Worm (Caenorhabditis elegans) whole organism, young adult: ENCODE data around the gene D1025.1.

ENCODE experiments used
- C06A6.2 ChIP-seq: fragments of 200-800 bp; sonication (Bioruptor generic); conservative IDR thresholded peaks from 2 replicates; pipeline ENCODE4 v1.3.6; 2022; ENCODE audit warnings: missing genetic modification characterization, missing compliant biosample characterization
- C17E4.6 ChIP-seq: fragments of 200-800 bp; sonication (Bioruptor generic); IDR thresholded peaks from 2 replicates; pipeline ENCODE4 v1.3.6; 2022; ENCODE audit warnings: missing genetic modification reagents, missing genetic modification characterization, missing compliant biosample characterization
- F22D6.2 ChIP-seq: sonication (generic microtip); optimal IDR thresholded peaks from 2 replicates; lab custom pipeline; 2016; ENCODE audit warnings: mild to moderate bottlenecking, missing genetic modification characterization, missing compliant biosample characterization
- F37B4.10 ChIP-seq: fragments of 200-800 bp; sonication (Bioruptor generic); IDR thresholded peaks from 2 replicates; pipeline ENCODE4 v1.3.6; 2022; ENCODE audit warnings: missing genetic modification characterization, missing compliant biosample characterization
- F52B5.7 ChIP-seq: sonication (generic microtip); optimal IDR thresholded peaks from 2 replicates; lab custom pipeline; 2016; ENCODE audit warnings: mild to moderate bottlenecking, missing genetic modification characterization, missing compliant biosample characterization
- K12H6.12 ChIP-seq: fragments of 200-800 bp; sonication (Bioruptor generic); optimal IDR thresholded peaks from 2 replicates; lab custom pipeline; 2018; ENCODE audit warnings: mild to moderate bottlenecking, missing genetic modification characterization, missing compliant biosample characterization
- T07F8.4 ChIP-seq: sonication (generic microtip); optimal IDR thresholded peaks from 2 replicates; lab custom pipeline; 2016; ENCODE audit warnings: mild to moderate bottlenecking, missing genetic modification characterization, moderate library complexity, missing compliant biosample characterization
- ZK185.1 ChIP-seq: sonication (generic microtip); optimal IDR thresholded peaks from 2 replicates; lab custom pipeline; 2016; ENCODE audit warnings: mild to moderate bottlenecking, missing genetic modification characterization, missing compliant biosample characterization; ENCODE audit not compliant: poor library complexity, severe bottlenecking
- athp-1 ChIP-seq: sonication (generic microtip); optimal IDR thresholded peaks from 2 replicates; lab custom pipeline; 2017; ENCODE audit warnings: mild to moderate bottlenecking, missing genetic modification characterization, missing compliant biosample characterization
- attf-5 ChIP-seq: fragments of 200-800 bp; sonication (Bioruptor generic); optimal IDR thresholded peaks from 2 replicates; lab custom pipeline; 2018; ENCODE audit warnings: mild to moderate bottlenecking, missing genetic modification characterization, missing compliant biosample characterization
- bed-1 ChIP-seq: fragments of 200-800 bp; sonication (Bioruptor generic); IDR thresholded peaks from 2 replicates; pipeline ENCODE4 v1.3.6; 2022; ENCODE audit warnings: missing genetic modification reagents, missing genetic modification characterization, missing compliant biosample characterization
- ccch-3 ChIP-seq: fragments of 200-800 bp; sonication (Bioruptor generic); optimal IDR thresholded peaks from 2 replicates; lab custom pipeline; 2018; ENCODE audit warnings: mild to moderate bottlenecking, missing genetic modification characterization, missing compliant biosample characterization
- ceh-58 ChIP-seq: fragments of 200-800 bp; sonication (Bioruptor generic); IDR thresholded peaks from 2 replicates; pipeline ENCODE4 v1.3.6; 2022; ENCODE audit warnings: missing genetic modification characterization, missing compliant biosample characterization
- ceh-91 ChIP-seq: fragments of 200-800 bp; sonication (Bioruptor generic); IDR thresholded peaks from 2 replicates; pipeline ENCODE4 v1.3.6; 2022; ENCODE audit warnings: missing genetic modification reagents, missing genetic modification characterization, missing compliant biosample characterization
- chd-7 ChIP-seq: sonication (generic microtip); optimal IDR thresholded peaks from 2 replicates; lab custom pipeline; 2016; ENCODE audit warnings: mild to moderate bottlenecking, missing genetic modification characterization, moderate library complexity, missing compliant biosample characterization
- dpff-1 ChIP-seq: sonication (generic microtip); optimal IDR thresholded peaks from 2 replicates; lab custom pipeline; 2017; ENCODE audit warnings: mild to moderate bottlenecking, missing genetic modification characterization, missing compliant biosample characterization
- dpl-1 ChIP-seq: fragments of 150-350 bp; optimal IDR thresholded peaks from 2 replicates; lab custom pipeline; 2014; ENCODE audit warnings: missing biosample characterization, missing genetic modification reagents, missing genetic modification characterization
- ets-4 ChIP-seq: fragments of 200-800 bp; sonication (Bioruptor generic); optimal IDR thresholded peaks from 2 replicates; lab custom pipeline; 2018; ENCODE audit warnings: mild to moderate bottlenecking, missing genetic modification characterization, missing compliant biosample characterization
- hlh-12 ChIP-seq: sonication (generic microtip); optimal IDR thresholded peaks from 2 replicates; lab custom pipeline; 2016; ENCODE audit warnings: missing genetic modification characterization, missing compliant biosample characterization
- hrde-1 ChIP-seq: sonication (generic microtip); optimal IDR thresholded peaks from 2 replicates; lab custom pipeline; 2016; ENCODE audit warnings: missing genetic modification characterization, mild to moderate bottlenecking, missing compliant biosample characterization, moderate library complexity, missing genotype, missing genetic modification reagents, borderline replicate concordance
- let-607 ChIP-seq, 2 experiments: fragments of 200-800 bp in 1 of 2; sonication (Bioruptor generic) in 1 of 2; sonication (generic microtip) in 1 of 2; optimal IDR thresholded peaks; 2 replicates each; lab custom pipeline; 2016 to 2018; ENCODE audit warnings: mild to moderate bottlenecking in 2 of 2, missing compliant biosample characterization in 2 of 2, missing genetic modification characterization in 2 of 2, moderate library complexity in 2 of 2, missing genotype in 1 of 2
- lin-40 ChIP-seq: sonication (generic microtip); optimal IDR thresholded peaks from 2 replicates; lab custom pipeline; 2016; ENCODE audit warnings: missing genetic modification characterization, mild to moderate bottlenecking, missing compliant biosample characterization, missing genotype, missing genetic modification reagents
- lin-54 ChIP-seq: fragments of 200-800 bp; sonication (Bioruptor generic); optimal IDR thresholded peaks from 2 replicates; lab custom pipeline; 2018; ENCODE audit warnings: mild to moderate bottlenecking, missing genetic modification characterization, missing compliant biosample characterization
- lsy-27 ChIP-seq: sonication (generic microtip); optimal IDR thresholded peaks from 2 replicates; lab custom pipeline; 2017; ENCODE audit warnings: missing genetic modification characterization, mild to moderate bottlenecking, missing compliant biosample characterization, antibody characterized with exemption, missing genotype, borderline replicate concordance; ENCODE audit not compliant: insufficient read depth
- madf-3 ChIP-seq: fragments of 200-800 bp; sonication (Bioruptor generic); IDR thresholded peaks from 2 replicates; pipeline ENCODE4 v1.3.6; 2022; ENCODE audit warnings: missing genetic modification reagents, missing genetic modification characterization, missing compliant biosample characterization
- madf-8 ChIP-seq: fragments of 200-800 bp; sonication (Bioruptor generic); conservative IDR thresholded peaks from 2 replicates; pipeline ENCODE4 v1.3.6; 2022; ENCODE audit warnings: missing genetic modification reagents, missing genetic modification characterization, missing compliant biosample characterization
- nfya-2 ChIP-seq: fragments of 200-800 bp; sonication (Bioruptor generic); IDR thresholded peaks from 2 replicates; pipeline ENCODE4 v1.3.6; 2022; ENCODE audit warnings: missing genetic modification reagents, missing genetic modification characterization, missing compliant biosample characterization
- nfyb-1 ChIP-seq: fragments of 200-800 bp; sonication (Bioruptor generic); IDR thresholded peaks from 2 replicates; pipeline ENCODE4 v1.3.6; 2022; ENCODE audit warnings: missing genetic modification reagents, missing genetic modification characterization, missing compliant biosample characterization
- nhr-179 ChIP-seq: sonication (generic microtip); optimal IDR thresholded peaks from 2 replicates; lab custom pipeline; 2016; ENCODE audit warnings: mild to moderate bottlenecking, missing genetic modification characterization, missing compliant biosample characterization
- nhr-27 ChIP-seq: fragments of 200-800 bp; sonication (Bioruptor generic); optimal IDR thresholded peaks from 2 replicates; lab custom pipeline; 2018; ENCODE audit warnings: mild to moderate bottlenecking, missing genetic modification characterization, moderate library complexity, missing compliant biosample characterization
- nhr-80 ChIP-seq: sonication (generic microtip); optimal IDR thresholded peaks from 2 replicates; lab custom pipeline; 2016; ENCODE audit warnings: missing genetic modification characterization, missing compliant biosample characterization
- repo-1 ChIP-seq: sonication (generic microtip); optimal IDR thresholded peaks from 2 replicates; lab custom pipeline; 2017; ENCODE audit warnings: mild to moderate bottlenecking, missing genetic modification characterization, missing compliant biosample characterization
- snpc-1.3 ChIP-seq: sonication (generic microtip); optimal IDR thresholded peaks from 2 replicates; lab custom pipeline; 2017; ENCODE audit warnings: missing genetic modification characterization, mild to moderate bottlenecking, missing compliant biosample characterization, antibody characterized with exemption, moderate library complexity, missing genotype, missing genetic modification reagents; ENCODE audit not compliant: insufficient read depth
- snpc-4 ChIP-seq, 5 experiments: fragments of 150-350 bp in 1 of 5; sonication (generic microtip) in 4 of 5; optimal IDR thresholded peaks; 2 replicates each; lab custom pipeline; 2014 to 2018; ENCODE audit warnings: missing genetic modification characterization in 5 of 5, missing biosample characterization in 3 of 5, antibody characterized with exemption in 2 of 5, mild to moderate bottlenecking in 2 of 5, missing compliant biosample characterization in 2 of 5, missing genotype in 2 of 5, moderate library complexity in 2 of 5, missing genetic modification reagents in 1 of 5
- sptf-2 ChIP-seq: fragments of 200-800 bp; sonication (Bioruptor generic); optimal IDR thresholded peaks from 2 replicates; lab custom pipeline; 2018; ENCODE audit warnings: mild to moderate bottlenecking, missing genetic modification characterization, missing compliant biosample characterization
- tbx-9 ChIP-seq: sonication (generic microtip); optimal IDR thresholded peaks from 2 replicates; lab custom pipeline; 2016; ENCODE audit warnings: borderline replicate concordance, missing genetic modification characterization, inconsistent platforms, missing compliant biosample characterization
- tlf-1 ChIP-seq: fragments of 200-800 bp; sonication (Bioruptor generic); optimal IDR thresholded peaks from 2 replicates; lab custom pipeline; 2018; ENCODE audit warnings: mild to moderate bottlenecking, missing genetic modification characterization, missing compliant biosample characterization
- unc-62 ChIP-seq: fragments of 150-350 bp; optimal IDR thresholded peaks from 2 replicates; lab custom pipeline; 2014; ENCODE audit warnings: missing biosample characterization, missing genetic modification reagents, missing genetic modification characterization
- zfh-2 ChIP-seq: fragments of 200-800 bp; sonication (Bioruptor generic); conservative IDR thresholded peaks from 2 replicates; pipeline ENCODE4 v1.3.6; 2022; ENCODE audit warnings: missing genetic modification reagents, missing genetic modification characterization, missing compliant biosample characterization
- zim-3 ChIP-seq: sonication (generic microtip); optimal IDR thresholded peaks from 2 replicates; lab custom pipeline; 2017; ENCODE audit warnings: mild to moderate bottlenecking, missing genetic modification characterization, moderate library complexity, missing compliant biosample characterization
- ztf-26 ChIP-seq: sonication (generic microtip); optimal IDR thresholded peaks from 2 replicates; lab custom pipeline; 2017; ENCODE audit warnings: missing genetic modification characterization, missing compliant biosample characterization
- ztf-28 ChIP-seq: fragments of 200-800 bp; sonication (Bioruptor generic); IDR thresholded peaks from 2 replicates; pipeline ENCODE4 v1.3.6; 2022; ENCODE audit warnings: missing genetic modification reagents, missing genetic modification characterization, missing compliant biosample characterization
- ztf-3 ChIP-seq: fragments of 200-800 bp; sonication (Bioruptor generic); optimal IDR thresholded peaks from 2 replicates; lab custom pipeline; 2018; ENCODE audit warnings: mild to moderate bottlenecking, missing genetic modification characterization, missing compliant biosample characterization

D1025.1 gene

ce11 chrX:14476625-14477257 is 43.8 kb upstream of the D1025.1 start (continued):
- TF ChIP-seq ztf-26 (tag; lab: Kevin White, UChicago) (peak; percentile 49), nhr-179 (tag; lab: Kevin White, UChicago) (no peak), tlf-1 (GFP tag; lab: Kevin White, UChicago) (no peak), sptf-2 (GFP tag; lab: Kevin White, UChicago) (no peak), ZK185.1 (peak; percentile 94), K12H6.12 (no peak), F37B4.10 (GFP tag; lab: Robert Waterston, UW) (no peak), lin-40 (peak; percentile 81), nhr-27 (peak; percentile 39), tbx-9 (tag; lab: Kevin White, UChicago) (no peak), unc-62 (no peak), madf-3 (GFP tag; lab: Robert Waterston, UW) (0 out of 2 replicates have a peak, but pooled peaks have one; percentile 56), ets-4 (GFP tag; lab: Kevin White, UChicago) (no peak), ztf-3 (GFP tag; lab: Kevin White, UChicago) (peak; percentile 44), dpl-1 (no peak), snpc-4 (GFP tag; optimal IDR thresholded peaks at IDR 0.05; lab: Kevin White, UChicago) (peak; percentile 89), snpc-4 (tag; optimal IDR thresholded peaks at IDR 0.05; lab: Kevin White, UChicago) (peak; percentile 97 to 100 (median 99)), F22D6.2 (peak; percentile 59), ceh-91 (no peak), lsy-27 (tag; lab: Kevin White, UChicago) (no peak), nfyb-1 (GFP tag; lab: Robert Waterston, UW) (peak; percentile 74), zfh-2 (no peak), hlh-12 (tag; lab: Kevin White, UChicago) (no peak), nfya-2 (no peak), repo-1 (tag; lab: Kevin White, UChicago) (peak; percentile 83), snpc-1.3 (peak; percentile 6), F52B5.7 (tag; lab: Kevin White, UChicago) (no peak), T07F8.4 (no peak), hrde-1 (tag; lab: Kevin White, UChicago) (no peak), athp-1 (tag; lab: Kevin White, UChicago) (peak; percentile 27), ceh-58 (GFP tag; lab: Robert Waterston, UW) (no peak), nhr-80 (tag; lab: Kevin White, UChicago) (peak; percentile 14), madf-8 (no peak), lin-54 (GFP tag; lab: Kevin White, UChicago) (no peak), C06A6.2 (GFP tag; lab: Robert Waterston, UW) (0 out of 2 replicates have a peak, but pooled peaks have one; percentile 10), bed-1 (GFP tag; lab: Robert Waterston, UW) (no peak), C17E4.6 (GFP tag; lab: Robert Waterston, UW) (no peak), chd-7 (tag; lab: Kevin White, UChicago) (peak; percentile 81), zim-3 (tag; lab: Kevin White, UChicago) (no peak), let-607 (tag; optimal IDR thresholded peaks at IDR 0.05; lab: Kevin White, UChicago) (peak; percentile 33 to 41), attf-5 (GFP tag; lab: Kevin White, UChicago) (peak; percentile 40), ztf-28 (GFP tag; lab: Robert Waterston, UW) (no peak), ccch-3 (GFP tag; lab: Kevin White, UChicago) (no peak), dpff-1 (tag; lab: Kevin White, UChicago) (no peak)
